Fruit fly (Drosophila melanogaster) whole organism, embryonic: ENCODE data around the gene Prp31.

ENCODE experiments used
- B-H2 ChIP-seq: fragments of 200-800 bp; sonication (Bioruptor generic); optimal IDR thresholded peaks from 2 replicates; lab custom pipeline; 2018; ENCODE audit warnings: missing biosample characterization, mild to moderate bottlenecking, missing genetic modification characterization
- Bgb ChIP-seq: fragments of 200-800 bp; sonication (Bioruptor generic); IDR thresholded peaks from 2 replicates; pipeline ENCODE4 v1.3.6; 2022; ENCODE audit warnings: missing biosample characterization, missing genetic modification characterization; ENCODE audit not compliant: partially characterized antibody
- CG10267 ChIP-seq: fragments of 200-800 bp; sonication (Bioruptor generic); optimal IDR thresholded peaks from 2 replicates; lab custom pipeline; 2018; ENCODE audit warnings: missing biosample characterization, mild to moderate bottlenecking, missing genetic modification characterization, moderate library complexity
- CG10462 ChIP-seq: fragments of 200-800 bp; sonication (Bioruptor generic); optimal IDR thresholded peaks from 2 replicates; lab custom pipeline; 2016; ENCODE audit warnings: missing biosample characterization, missing genetic modification characterization
- CG12071 ChIP-seq: fragments of 200-800 bp; sonication (Bioruptor generic); optimal IDR thresholded peaks from 3 replicates; lab custom pipeline; 2018; ENCODE audit warnings: missing biosample characterization, mild to moderate bottlenecking, missing genetic modification characterization
- CG12155 ChIP-seq: fragments of 200-800 bp; sonication (Bioruptor generic); optimal IDR thresholded peaks from 3 replicates; lab custom pipeline; 2016; ENCODE audit warnings: missing biosample characterization, missing genetic modification characterization
- CG14710 ChIP-seq: fragments of 200-800 bp; sonication (Bioruptor generic); optimal IDR thresholded peaks from 3 replicates; lab custom pipeline; 2019; ENCODE audit warnings: missing biosample characterization, mild to moderate bottlenecking, missing genetic modification characterization, moderate library complexity
- CG17912 ChIP-seq: fragments of 200-800 bp; sonication (Bioruptor generic); optimal IDR thresholded peaks from 2 replicates; lab custom pipeline; 2018; ENCODE audit warnings: missing biosample characterization, mild to moderate bottlenecking, missing genetic modification characterization
- CG2116 ChIP-seq: fragments of 200-800 bp; sonication (Bioruptor generic); optimal IDR thresholded peaks from 3 replicates; lab custom pipeline; 2018; ENCODE audit warnings: missing biosample characterization, mild to moderate bottlenecking, missing genetic modification characterization
- CG32532 ChIP-seq: fragments of 200-800 bp; sonication (Bioruptor generic); IDR thresholded peaks from 2 replicates; pipeline ENCODE4 v1.3.6; 2022; ENCODE audit warnings: missing biosample characterization, missing genetic modification characterization
- CG3281 ChIP-seq: fragments of 200-800 bp; sonication (Bioruptor generic); optimal IDR thresholded peaks from 3 replicates; lab custom pipeline; 2017; ENCODE audit warnings: missing biosample characterization, mild to moderate bottlenecking, missing genetic modification characterization
- CG33557 ChIP-seq: fragments of 200-800 bp; sonication (Bioruptor generic); optimal IDR thresholded peaks from 2 replicates; lab custom pipeline; 2019; ENCODE audit warnings: missing biosample characterization, mild to moderate bottlenecking, missing genetic modification characterization, moderate library complexity
- CG34376 ChIP-seq: fragments of 200-800 bp; sonication (Bioruptor generic); optimal IDR thresholded peaks from 2 replicates; lab custom pipeline; 2018; ENCODE audit warnings: missing biosample characterization, mild to moderate bottlenecking, missing genetic modification characterization
- CG3847 ChIP-seq: fragments of 200-800 bp; sonication (Bioruptor generic); IDR thresholded peaks from 2 replicates; pipeline ENCODE4 v1.3.6; 2022; ENCODE audit warnings: missing biosample characterization, missing genetic modification characterization
- CG43689 ChIP-seq: fragments of 200-800 bp; sonication (Bioruptor generic); IDR thresholded peaks from 2 replicates; pipeline ENCODE4 v1.3.6; 2022; ENCODE audit warnings: missing biosample characterization, missing genetic modification characterization
- CG6813 ChIP-seq: fragments of 200-800 bp; sonication (Bioruptor generic); optimal IDR thresholded peaks from 2 replicates; lab custom pipeline; 2017; ENCODE audit warnings: missing biosample characterization, missing genetic modification characterization, mild to moderate bottlenecking, moderate library complexity, missing genetic modification reagents
- CG7839 ChIP-seq: fragments of 200-800 bp; sonication (Bioruptor generic); optimal IDR thresholded peaks from 3 replicates; lab custom pipeline; 2018; ENCODE audit warnings: missing biosample characterization, mild to moderate bottlenecking, missing genetic modification characterization, moderate library complexity
- Camta ChIP-seq: fragments of 200-800 bp; sonication (Bioruptor generic); optimal IDR thresholded peaks from 2 replicates; lab custom pipeline; 2016; ENCODE audit warnings: missing biosample characterization, missing genetic modification characterization
- D19A ChIP-seq: fragments of 200-800 bp; optimal IDR thresholded peaks from 3 replicates; lab custom pipeline; 2019; ENCODE audit warnings: missing biosample characterization, mild to moderate bottlenecking, missing genetic modification characterization, moderate library complexity
- Elba2 ChIP-seq: fragments of 200-800 bp; sonication (Bioruptor generic); optimal IDR thresholded peaks from 3 replicates; lab custom pipeline; 2016; ENCODE audit warnings: missing biosample characterization, missing genetic modification characterization
- Ets97D ChIP-seq: fragments of 200-800 bp; sonication (Bioruptor generic); optimal IDR thresholded peaks from 3 replicates; lab custom pipeline; 2016; ENCODE audit warnings: missing biosample characterization, missing genetic modification characterization
- GATAe ChIP-seq: fragments of 200-800 bp; sonication (Bioruptor generic); conservative IDR thresholded peaks from 2 replicates; pipeline ENCODE4 v1.3.6; 2022; ENCODE audit warnings: missing biosample characterization, missing genetic modification characterization
- HLH4C ChIP-seq: fragments of 200-800 bp; sonication (Bioruptor generic); IDR thresholded peaks from 3 replicates; pipeline ENCODE4 v1.3.6; 2022; ENCODE audit warnings: missing biosample characterization, missing genetic modification characterization; ENCODE audit not compliant: partially characterized antibody
- Hey ChIP-seq: fragments of 200-800 bp; sonication (Bioruptor generic); optimal IDR thresholded peaks from 3 replicates; lab custom pipeline; 2018; ENCODE audit warnings: missing biosample characterization, mild to moderate bottlenecking, missing genetic modification characterization
- HmgZ ChIP-seq: fragments of 200-800 bp; sonication (Bioruptor generic); optimal IDR thresholded peaks from 2 replicates; lab custom pipeline; 2018; ENCODE audit warnings: missing biosample characterization, mild to moderate bottlenecking, missing genetic modification characterization
- Hr51 ChIP-seq, 2 experiments: fragments of 200-800 bp; sonication (Bioruptor generic); optimal IDR thresholded peaks; 2 replicates in 1 of 2; 3 replicates in 1 of 2; lab custom pipeline; 2016 to 2018; ENCODE audit warnings: missing biosample characterization in 2 of 2, missing genetic modification characterization in 2 of 2, mild to moderate bottlenecking in 1 of 2, moderate library complexity in 1 of 2
- Lhr ChIP-seq: fragments of 200-800 bp; sonication (Bioruptor generic); optimal IDR thresholded peaks from 3 replicates; lab custom pipeline; 2017; ENCODE audit warnings: mild to moderate bottlenecking, missing biosample characterization, missing genetic modification reagents, missing genetic modification characterization
- Med ChIP-seq: fragments of 200-800 bp; sonication (Bioruptor generic); peaks from one replicate; lab custom pipeline; 2016; ENCODE audit warnings: missing biosample characterization, missing genetic modification characterization, mild to moderate bottlenecking, inconsistent platforms, moderate library complexity
- Meics ChIP-seq: fragments of 200-800 bp; sonication (Bioruptor generic); optimal IDR thresholded peaks from 2 replicates; lab custom pipeline; 2017; ENCODE audit warnings: missing biosample characterization, mild to moderate bottlenecking, missing genetic modification characterization
- Sry-δ ChIP-seq: fragments of 200-800 bp; sonication (Bioruptor generic); optimal IDR thresholded peaks from 2 replicates; lab custom pipeline; 2016; ENCODE audit warnings: missing biosample characterization, missing genetic modification characterization
- Trl ChIP-seq, 3 experiments: fragments of >200 bp in 2 of 3; fragments of 200-800 bp in 1 of 3; sonication (Bioruptor generic) in 1 of 3; optimal IDR thresholded peaks; 2 replicates in 1 of 3; 3 replicates in 2 of 3; lab custom pipeline; 2016 to 2017; ENCODE audit warnings: missing biosample characterization in 1 of 3, missing genetic modification characterization in 1 of 3
- amos ChIP-seq: fragments of 200-800 bp; sonication (Bioruptor generic); IDR thresholded peaks from 2 replicates; pipeline ENCODE4 v1.3.6; 2022; ENCODE audit warnings: missing biosample characterization, missing genetic modification characterization; ENCODE audit not compliant: partially characterized antibody
- ara ChIP-seq: fragments of 200-800 bp; sonication (Bioruptor generic); IDR thresholded peaks from 2 replicates; pipeline ENCODE4 v1.3.6; 2022; ENCODE audit warnings: missing biosample characterization, missing genetic modification characterization
- az2 ChIP-seq: fragments of 200-800 bp; sonication (Bioruptor generic); optimal IDR thresholded peaks from 3 replicates; lab custom pipeline; 2016; ENCODE audit warnings: missing biosample characterization, missing genetic modification characterization
- caup ChIP-seq: fragments of 200-800 bp; sonication (Bioruptor generic); optimal IDR thresholded peaks from 3 replicates; lab custom pipeline; 2017; ENCODE audit warnings: missing biosample characterization, mild to moderate bottlenecking, missing genetic modification characterization, moderate library complexity; ENCODE audit not compliant: severe bottlenecking
- fd64A ChIP-seq: fragments of 200-800 bp; sonication (Bioruptor generic); optimal IDR thresholded peaks from 3 replicates; lab custom pipeline; 2018; ENCODE audit warnings: missing biosample characterization, mild to moderate bottlenecking, missing genetic modification characterization
- gem ChIP-seq: fragments of 200-800 bp; sonication (Bioruptor generic); optimal IDR thresholded peaks from 2 replicates; lab custom pipeline; 2019; ENCODE audit warnings: missing biosample characterization, mild to moderate bottlenecking, missing genetic modification characterization, moderate library complexity
- grn ChIP-seq: fragments of 200-800 bp; sonication (Bioruptor generic); optimal IDR thresholded peaks from 3 replicates; lab custom pipeline; 2017; ENCODE audit warnings: missing biosample characterization, missing genetic modification characterization
- gsb-n ChIP-seq: fragments of 200-800 bp; sonication (Bioruptor generic); optimal IDR thresholded peaks from 3 replicates; lab custom pipeline; 2018; ENCODE audit warnings: missing biosample characterization, mild to moderate bottlenecking, missing genetic modification characterization
- gt ChIP-seq: fragments of 200-800 bp; sonication (Bioruptor generic); IDR thresholded peaks from 2 replicates; pipeline ENCODE4 v1.3.6; 2022; ENCODE audit warnings: missing biosample characterization, missing genetic modification characterization
- insv ChIP-seq, 2 experiments: fragments of 200-800 bp; sonication (Bioruptor generic); optimal IDR thresholded peaks; 3 replicates each; lab custom pipeline; 2016 to 2018; ENCODE audit warnings: missing biosample characterization in 2 of 2, missing genetic modification characterization in 2 of 2
- inv ChIP-seq: fragments of 200-800 bp; sonication (Bioruptor generic); IDR thresholded peaks from 2 replicates; pipeline ENCODE4 v1.3.6; 2022; ENCODE audit warnings: missing biosample characterization, missing genetic modification characterization; ENCODE audit not compliant: partially characterized antibody
- kah ChIP-seq: fragments of 200-800 bp; sonication (Bioruptor generic); optimal IDR thresholded peaks from 2 replicates; lab custom pipeline; 2018; ENCODE audit warnings: missing biosample characterization, mild to moderate bottlenecking, missing genetic modification characterization
- row ChIP-seq: fragments of 200-800 bp; sonication (Bioruptor generic); IDR thresholded peaks from 3 replicates; pipeline ENCODE4 v1.3.6; 2022; ENCODE audit warnings: missing biosample characterization, missing genetic modification characterization
- sd ChIP-seq: fragments of 200-800 bp; sonication (Bioruptor generic); optimal IDR thresholded peaks from 3 replicates; lab custom pipeline; 2018; ENCODE audit warnings: missing biosample characterization, mild to moderate bottlenecking, missing genetic modification characterization, moderate library complexity
- sima ChIP-seq: fragments of 200-800 bp; sonication (Bioruptor generic); optimal IDR thresholded peaks from 2 replicates; lab custom pipeline; 2016; ENCODE audit warnings: missing biosample characterization, missing genetic modification characterization
- sisA ChIP-seq: fragments of 200-800 bp; sonication (Bioruptor generic); IDR thresholded peaks from 2 replicates; pipeline ENCODE4 v1.3.6; 2022; ENCODE audit warnings: missing biosample characterization, missing genetic modification characterization
- sob ChIP-seq: fragments of 200-800 bp; sonication (Bioruptor generic); IDR thresholded peaks from 2 replicates; pipeline ENCODE4 v1.3.6; 2022; ENCODE audit warnings: missing biosample characterization, missing genetic modification characterization
- stwl ChIP-seq: fragments of 200-800 bp; sonication (Bioruptor generic); optimal IDR thresholded peaks from 3 replicates; lab custom pipeline; 2018; ENCODE audit warnings: missing biosample characterization, mild to moderate bottlenecking, missing genetic modification characterization, moderate library complexity

Gene Prp31

DNA sequence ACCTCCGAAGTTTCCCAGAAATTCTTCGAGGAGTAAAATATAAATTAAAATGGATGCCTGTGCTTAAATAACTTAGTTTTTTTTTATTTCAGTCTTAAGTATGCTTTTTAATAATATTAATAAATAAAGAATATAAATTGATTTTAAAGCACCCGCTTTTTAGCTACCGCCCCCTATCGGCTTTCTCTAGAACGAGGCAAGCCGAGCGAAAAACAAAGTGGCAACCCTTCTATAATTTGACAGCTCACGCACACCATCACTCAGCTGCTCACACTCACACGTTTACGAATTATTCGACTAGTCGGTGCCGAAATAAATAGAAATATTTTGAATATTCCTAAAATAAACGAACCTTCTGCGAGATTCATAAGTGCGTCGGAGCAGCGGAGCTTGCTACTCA lies 2.6 kb downstream of the Prp31 start, which contains the start of gene CG6878 (continued):
- TF ChIP-seq Hr51 (GFP tag; optimal IDR thresholded peaks at IDR 0.05; lab: Kevin White, UChicago) (peak in 1 of 2 experiments; percentile 29), Ets97D (GFP tag; lab: Kevin White, UChicago) (peak; percentile 71), HLH4C (GFP tag; lab: Robert Waterston, UW) (peak; percentile 18; the same call in 1 of the 3 replicates), gt (GFP tag; lab: Robert Waterston, UW) (no peak), stwl (tag; lab: Kevin White, UChicago) (peak; percentile 93), CG3281 (GFP tag; lab: Kevin White, UChicago) (no peak), Meics (GFP tag; lab: Kevin White, UChicago) (peak; percentile 36), B-H2 (peak; percentile 52), Hey (tag; lab: Kevin White, UChicago) (no peak), Med (GFP tag; lab: Kevin White, UChicago) (peak; percentile 84), CG33557 (GFP tag; lab: Kevin White, UChicago) (peak; percentile 14), caup (peak; percentile 43), Bgb (GFP tag; lab: Robert Waterston, UW) (peak; percentile 56), CG12155 (GFP tag; lab: Kevin White, UChicago) (peak; percentile 70), gsb-n (tag; lab: Kevin White, UChicago) (peak; percentile 30), row (GFP tag; lab: Robert Waterston, UW) (peak; percentile 34; the same call in 1 of the 3 replicates), CG3847 (GFP tag; lab: Robert Waterston, UW) (peak; percentile 49; the same call in 1 of the 2 replicates), GATAe (GFP tag; lab: Robert Waterston, UW) (no peak), CG43689 (GFP tag; lab: Robert Waterston, UW) (no peak), amos (GFP tag; lab: Robert Waterston, UW) (peak; percentile 47; the same call in 1 of the 2 replicates), fd64A (GFP tag; lab: Kevin White, UChicago) (no peak), CG2116 (GFP tag; lab: Kevin White, UChicago) (peak; percentile 42), CG14710 (tag; lab: Kevin White, UChicago) (peak; percentile 53), Elba2 (GFP tag; lab: Kevin White, UChicago) (no peak), ara (GFP tag; lab: Robert Waterston, UW) (no peak), CG10267 (tag; lab: Kevin White, UChicago) (peak; percentile 46), CG34376 (GFP tag; lab: Kevin White, UChicago) (peak; percentile 6), sd (tag; lab: Kevin White, UChicago) (no peak), CG7839 (peak; percentile 27), Sry-δ (GFP tag; lab: Kevin White, UChicago) (peak; percentile 16), CG6813 (GFP tag; lab: Kevin White, UChicago) (peak; percentile 30), grn (GFP tag; lab: Kevin White, UChicago) (no peak), Trl (optimal IDR thresholded peaks at IDR 0.05; lab: Kevin White, UChicago) (no peak), Trl (GFP tag; optimal IDR thresholded peaks at IDR 0.05; lab: Kevin White, UChicago) (no peak), HmgZ (tag; lab: Kevin White, UChicago) (peak; percentile 69), CG12071 (GFP tag; lab: Kevin White, UChicago) (no peak), D19A (peak; percentile 55), sisA (no peak; the same call in 1 of the 2 replicates), az2 (GFP tag; lab: Kevin White, UChicago) (no peak), sob (GFP tag; lab: Robert Waterston, UW) (no peak), gem (peak; percentile 24), Lhr (GFP tag; lab: Kevin White, UChicago) (peak; percentile 54), CG32532 (peak; percentile 40; the same call in 1 of the 2 replicates), Camta (GFP tag; lab: Kevin White, UChicago) (no peak), sima (GFP tag; lab: Kevin White, UChicago) (no peak), CG17912 (GFP tag; lab: Kevin White, UChicago) (peak; percentile 68), CG10462 (no peak), kah (GFP tag; lab: Kevin White, UChicago) (peak; percentile 27), inv (GFP tag; lab: Robert Waterston, UW) (no peak), insv (GFP tag; optimal IDR thresholded peaks at IDR 0.05; lab: Kevin White, UChicago) (peak in 1 of 2 experiments; percentile 31)
